Worm (Caenorhabditis elegans) whole organism, L4/young adult: Measurements from ENCODE around the gene ZK616.5.

ENCODE experiments used
- dao-5 ChIP-seq: sonication (generic microtip); optimal IDR thresholded peaks from 2 replicates; lab custom pipeline; 2016; ENCODE audit warnings: missing genotype, missing genetic modification characterization, moderate library complexity, missing compliant biosample characterization
- him-1 ChIP-seq: sonication (generic microtip); optimal IDR thresholded peaks from 2 replicates; lab custom pipeline; 2016; ENCODE audit warnings: missing genotype, missing genetic modification reagents, missing genetic modification characterization, missing compliant biosample characterization

- TF ChIP-seq him-1 (tag; lab: Kevin White, UChicago) (no peak), dao-5 (no peak)
Measured at ce11 chrIV:5380140-5380539, 11.6 kb upstream of the ZK616.5 start.
